Fruit fly (Drosophila melanogaster): ENCODE data around the gene CG4822.

CG4822 gene

dm6 chr2L:131466-132270 is 10.1 kb upstream of the CG4822 start, which contains the start of gene Gs1 (continued):
- no peak for TF ChIP-seq CG4820 (GFP tag; optimal IDR thresholded peaks at IDR 0.05)
- TF ChIP-seq BEAF-32 (GFP tag; optimal IDR thresholded peaks at IDR 0.05) = no peak
- no peak for TF ChIP-seq lmd (GFP tag; IDR thresholded peaks at IDR 0.05)
- TF ChIP-seq Dll (GFP tag; IDR thresholded peaks at IDR 0.05; ENCODE audit: partially characterized antibody) = peak; percentile 45; the same call in 1 of the 4 replicates
- peak; percentile 66 for TF ChIP-seq sqz (GFP tag; optimal IDR thresholded peaks at IDR 0.05)
- peak; percentile 10; the same call in 1 of the 2 replicates for TF ChIP-seq amos (GFP tag; IDR thresholded peaks at IDR 0.05; ENCODE audit: partially characterized antibody)
- no peak; the same call in 2 of the 3 replicates for TF ChIP-seq otp (GFP tag; IDR thresholded peaks at IDR 0.05)
- TF ChIP-seq CG18599 (GFP tag; optimal IDR thresholded peaks at IDR 0.05) = peak; percentile 71
- TF ChIP-seq CG9817 (tag; optimal IDR thresholded peaks at IDR 0.05) = no peak
- TF ChIP-seq Rfx (GFP tag; IDR thresholded peaks at IDR 0.05) = peak; percentile 46; the same call in 1 of the 2 replicates
- peak; percentile 48 for TF ChIP-seq oc (tag; optimal IDR thresholded peaks at IDR 0.05)
- no peak; the same call in 1 of the 2 replicates for TF ChIP-seq CG10321 (GFP tag; IDR thresholded peaks at IDR 0.05)
- no peak for TF ChIP-seq CG8388 (GFP tag; optimal IDR thresholded peaks at IDR 0.05)
- no peak for TF ChIP-seq tna (GFP tag; IDR thresholded peaks at IDR 0.05; ENCODE audit: partially characterized antibody)
- TF ChIP-seq Pdp1 (GFP tag; optimal IDR thresholded peaks at IDR 0.05) = peak in 1 of 2 experiments; percentile 56
- no peak for TF ChIP-seq CG4707 (GFP tag; optimal IDR thresholded peaks at IDR 0.05)
- TF ChIP-seq cad (GFP tag; optimal IDR thresholded peaks at IDR 0.05) = no peak
- no peak for TF ChIP-seq tx (GFP tag; optimal IDR thresholded peaks at IDR 0.05)
- TF ChIP-seq CG12104 (GFP tag; optimal IDR thresholded peaks at IDR 0.05) = no peak
- TF ChIP-seq CrebB (tag; optimal IDR thresholded peaks at IDR 0.05) = peak; percentile 41
- TF ChIP-seq sd (tag; optimal IDR thresholded peaks at IDR 0.05) = peak; percentile 27
- no peak for TF ChIP-seq trh (GFP tag; optimal IDR thresholded peaks at IDR 0.05)
- peak; percentile 4 for TF ChIP-seq CG18011 (GFP tag; optimal IDR thresholded peaks at IDR 0.05)
- TF ChIP-seq so (GFP tag; IDR thresholded peaks at IDR 0.05) = peak; percentile 74; the same call in 2 of the 3 replicates
- peak; percentile 30 for TF ChIP-seq CG31365 (tag; optimal IDR thresholded peaks at IDR 0.05)
- TF ChIP-seq MTF-1 (GFP tag; optimal IDR thresholded peaks at IDR 0.05; ENCODE audit: borderline replicate concordance) = peak; percentile 37
- no peak for TF ChIP-seq CG7745 (tag; optimal IDR thresholded peaks at IDR 0.05)
- TF ChIP-seq Ravus (GFP tag; IDR thresholded peaks at IDR 0.05) = no peak
- peak; percentile 48 for TF ChIP-seq nau (GFP tag; optimal IDR thresholded peaks at IDR 0.05)
- peak; percentile 89 for TF ChIP-seq Jarid2 (GFP tag; optimal IDR thresholded peaks at IDR 0.05)
- TF ChIP-seq Taf1 (GFP tag; IDR thresholded peaks at IDR 0.05) = no peak
- TF ChIP-seq CG6791 (GFP tag; IDR thresholded peaks at IDR 0.05; ENCODE audit: partially characterized antibody) = peak; percentile 57; the same call in 1 of the 3 replicates
- no peak for TF ChIP-seq vfl (GFP tag; optimal IDR thresholded peaks at IDR 0.05)
- no peak for TF ChIP-seq shn (GFP tag; optimal IDR thresholded peaks at IDR 0.05)
- no peak for TF ChIP-seq esg (GFP tag; conservative IDR thresholded peaks at IDR 0.05)
- no peak for TF ChIP-seq mam (GFP tag; optimal IDR thresholded peaks at IDR 0.05)
- TF ChIP-seq CG34224 (GFP tag; IDR thresholded peaks at IDR 0.05; ENCODE audit: partially characterized antibody) = peak; percentile 68; the same call in 2 of the 3 replicates
- no peak for TF ChIP-seq fd64A (GFP tag; optimal IDR thresholded peaks at IDR 0.05)
- TF ChIP-seq Hmx (GFP tag; optimal IDR thresholded peaks at IDR 0.05) = no peak
- TF ChIP-seq CG1024 (GFP tag; IDR thresholded peaks at IDR 0.05) = no peak
- TF ChIP-seq Bdp1 (GFP tag; optimal IDR thresholded peaks at IDR 0.05) = no peak
- no peak for TF ChIP-seq CG8290 (GFP tag; optimal IDR thresholded peaks at IDR 0.05)
- TF ChIP-seq CG8290 (tag; optimal IDR thresholded peaks at IDR 0.05) = peak; percentile 8 to 65
- TF ChIP-seq NC2α (GFP tag; optimal IDR thresholded peaks at IDR 0.05) = no peak
- 0 out of 2 replicates have a peak, but pooled peaks have one; percentile 12 for TF ChIP-seq CG16779 (GFP tag; IDR thresholded peaks at IDR 0.05)
- TF ChIP-seq pnt (GFP tag; optimal IDR thresholded peaks at IDR 0.05) = no peak
- peak; percentile 50 for TF ChIP-seq Fer3 (tag; optimal IDR thresholded peaks at IDR 0.05)
- no peak for TF ChIP-seq repo (GFP tag; optimal IDR thresholded peaks at IDR 0.05)

Measured in whole organism, embryonic.